Fruit fly (Drosophila melanogaster) whole organism: Measurements from ENCODE around the gene CG32373.

Source experiments
- CG8478 ChIP-seq: fragments of >200 bp; optimal IDR thresholded peaks from 2 replicates; lab custom pipeline; 2018; ENCODE audit warnings: inconsistent platforms
- Dll ChIP-seq: fragments of >200 bp; optimal IDR thresholded peaks from 2 replicates; lab custom pipeline; 2017
- EcR ChIP-seq, 2 experiments: fragments of >200 bp; optimal IDR thresholded peaks; 2 replicates each; lab custom pipeline; 2017; ENCODE audit warnings: missing biosample characterization in 2 of 2, missing genetic modification characterization in 2 of 2, missing genetic modification reagents in 2 of 2
- pan ChIP-seq: fragments of >200 bp; optimal IDR thresholded peaks from 2 replicates; lab custom pipeline; 2017
- psq ChIP-seq: fragments of >200 bp; optimal IDR thresholded peaks from 2 replicates; lab custom pipeline; 2017
- usp ChIP-seq: fragments of >200 bp; optimal IDR thresholded peaks from 2 replicates; lab custom pipeline; 2017; ENCODE audit warnings: missing biosample characterization, missing genetic modification characterization, mixed read lengths

DNA sequence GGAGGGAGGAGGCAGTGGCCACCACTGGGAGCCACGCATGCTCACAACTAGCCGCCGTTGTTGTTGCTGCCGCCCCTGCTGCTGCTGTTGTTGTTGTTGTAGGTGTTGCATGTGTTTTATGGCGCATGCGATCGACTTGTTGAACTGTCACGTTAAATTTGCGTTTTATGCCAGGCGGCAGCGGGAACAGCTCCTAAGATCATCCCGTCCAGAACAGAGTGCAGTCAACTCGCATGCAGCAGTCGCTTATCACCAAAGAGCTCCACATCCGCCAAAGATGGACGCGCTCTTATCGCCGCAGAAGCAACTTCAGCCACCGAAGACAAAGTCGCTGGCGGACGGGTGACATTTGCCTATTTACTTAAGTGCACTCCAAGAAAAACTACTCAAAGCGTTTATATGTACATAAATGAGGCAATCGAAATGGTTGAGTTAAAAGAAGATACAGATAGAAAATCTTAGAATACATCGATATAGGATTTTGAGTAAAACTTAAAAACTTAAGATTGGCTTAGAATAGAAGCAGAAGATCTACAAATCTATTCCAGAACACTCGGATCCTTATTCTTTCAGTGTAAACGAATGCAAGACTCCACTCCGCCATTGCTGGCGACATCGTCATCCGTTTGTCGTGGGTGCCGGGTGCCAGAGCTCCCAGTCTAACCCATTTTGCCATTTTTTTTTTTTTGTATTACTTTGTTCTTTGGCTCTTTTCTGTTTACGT, 17.6 kb upstream of the CG32373 start:
- TF ChIP-seq Dll (lab: Kevin White, UChicago) (no peak), CG8478 (lab: Kevin White, UChicago) (no peak), EcR (GFP tag; optimal IDR thresholded peaks at IDR 0.05; lab: Kevin White, UChicago) (no peak), pan (no peak), usp (GFP tag; lab: Kevin White, UChicago) (no peak), psq (lab: Kevin White, UChicago) (no peak)
